Worm (Caenorhabditis elegans) whole organism, L1 larva: ENCODE results near the gene F25B4.4.

Source experiments
- ces-1 ChIP-seq: fragments of 150-350 bp; optimal IDR thresholded peaks from 2 replicates; lab custom pipeline; 2014; ENCODE audit warnings: missing biosample characterization, missing genetic modification reagents, missing genetic modification characterization
- nhr-11 ChIP-seq: fragments of 150-350 bp; optimal IDR thresholded peaks from 2 replicates; lab custom pipeline; 2014; ENCODE audit warnings: missing biosample characterization, missing genetic modification characterization
- nhr-237 ChIP-seq: fragments of 150-350 bp; optimal IDR thresholded peaks from 2 replicates; lab custom pipeline; 2014; ENCODE audit warnings: missing biosample characterization, missing genetic modification characterization

- TF ChIP-seq ces-1 (GFP tag; lab: Kevin White, UChicago), result no peak
- TF ChIP-seq nhr-11 (tag; lab: Kevin White, UChicago), result no peak
- TF ChIP-seq nhr-237, result no peak
Measured at ce11 chrV:5653990-5654499, 30.6 kb upstream of the F25B4.4 start, which contains the start of gene hex-2.
